Worm (Caenorhabditis elegans) whole organism, L3 larva: ENCODE results near the gene F18E2.15.

Experiments
- R02D3.7 ChIP-seq: fragments of 150-350 bp; optimal IDR thresholded peaks from 2 replicates; lab custom pipeline; 2014; ENCODE audit warnings: missing biosample characterization, missing genetic modification characterization
- ZK546.5 ChIP-seq: sonication (generic microtip); optimal IDR thresholded peaks from 2 replicates; lab custom pipeline; 2017; ENCODE audit warnings: missing biosample characterization, missing genetic modification characterization
- aly-2 ChIP-seq: fragments of 150-350 bp; optimal IDR thresholded peaks from 2 replicates; lab custom pipeline; 2014; ENCODE audit warnings: missing biosample characterization, missing genetic modification characterization
- ama-1 ChIP-seq: fragments of 150-350 bp; optimal IDR thresholded peaks from 2 replicates; lab custom pipeline; 2018
- ceh-16 ChIP-seq: sonication (generic microtip); optimal IDR thresholded peaks from 2 replicates; lab custom pipeline; 2017; ENCODE audit warnings: missing biosample characterization, missing genetic modification characterization
- ceh-28 ChIP-seq: fragments of 150-350 bp; optimal IDR thresholded peaks from 2 replicates; lab custom pipeline; 2014; ENCODE audit warnings: missing biosample characterization, missing genetic modification reagents, missing genetic modification characterization
- ceh-82 ChIP-seq: fragments of 150-350 bp; optimal IDR thresholded peaks from 2 replicates; lab custom pipeline; 2014; ENCODE audit warnings: missing biosample characterization, missing genetic modification characterization
- ceh-9 ChIP-seq: sonication (generic microtip); optimal IDR thresholded peaks from 2 replicates; lab custom pipeline; 2018; ENCODE audit warnings: missing biosample characterization, missing genetic modification characterization
- daf-12 ChIP-seq: fragments of 150-350 bp; optimal IDR thresholded peaks from 2 replicates; lab custom pipeline; 2014; ENCODE audit warnings: missing biosample characterization, missing genetic modification reagents, missing genetic modification characterization
- egl-5 ChIP-seq: fragments of 150-350 bp; optimal IDR thresholded peaks from 2 replicates; lab custom pipeline; 2017; ENCODE audit warnings: missing biosample characterization, missing genetic modification reagents, missing genetic modification characterization, inconsistent platforms
- elt-1 ChIP-seq: fragments of 150-350 bp; optimal IDR thresholded peaks from 2 replicates; lab custom pipeline; 2014; ENCODE audit warnings: missing biosample characterization, missing genetic modification characterization
- elt-2 ChIP-seq: sonication (generic microtip); optimal IDR thresholded peaks from 2 replicates; lab custom pipeline; 2016; ENCODE audit warnings: missing genetic modification reagents, mild to moderate bottlenecking, missing genetic modification characterization, missing compliant biosample characterization
- elt-3 ChIP-seq, 3 experiments: fragments of 150-350 bp in 1 of 3; sonication (generic microtip) in 2 of 3; optimal IDR thresholded peaks; 2 replicates in 2 of 3; 4 replicates in 1 of 3; lab custom pipeline; 2014 to 2017; ENCODE audit warnings: missing biosample characterization in 3 of 3, missing genetic modification characterization in 3 of 3
- eor-1 ChIP-seq, 2 experiments: fragments of 150-350 bp; optimal IDR thresholded peaks; 2 replicates each; lab custom pipeline; 2014 to 2018; ENCODE audit warnings: missing biosample characterization in 2 of 2, missing genetic modification characterization in 2 of 2
- fkh-10 ChIP-seq: sonication (generic microtip); optimal IDR thresholded peaks from 2 replicates; lab custom pipeline; 2017; ENCODE audit warnings: missing biosample characterization, missing genetic modification reagents, missing genetic modification characterization
- jun-1 ChIP-seq: fragments of 150-350 bp; optimal IDR thresholded peaks from 2 replicates; lab custom pipeline; 2014; ENCODE audit warnings: missing biosample characterization, missing genetic modification reagents, missing genetic modification characterization
- lin-15B ChIP-seq: fragments of 150-350 bp; optimal IDR thresholded peaks from 2 replicates; lab custom pipeline; 2014; ENCODE audit warnings: missing biosample characterization, missing genetic modification characterization
- lin-39 ChIP-seq: fragments of 150-350 bp; optimal IDR thresholded peaks from 2 replicates; lab custom pipeline; 2018; ENCODE audit warnings: missing biosample characterization, missing genetic modification reagents, missing genetic modification characterization
- lsy-12 ChIP-seq: sonication (generic microtip); optimal IDR thresholded peaks from 2 replicates; lab custom pipeline; 2016; ENCODE audit warnings: mild to moderate bottlenecking, missing genetic modification characterization, missing compliant biosample characterization
- mdl-1 ChIP-seq: fragments of 150-350 bp; optimal IDR thresholded peaks from 2 replicates; lab custom pipeline; 2014; ENCODE audit warnings: missing biosample characterization, missing genetic modification characterization
- mml-1 ChIP-seq: fragments of 150-350 bp; sonication (generic microtip); optimal IDR thresholded peaks from 3 replicates; lab custom pipeline; 2014; ENCODE audit warnings: missing biosample characterization, missing genetic modification characterization
- nfya-1 ChIP-seq: sonication (generic microtip); optimal IDR thresholded peaks from 2 replicates; lab custom pipeline; 2017; ENCODE audit warnings: missing genetic modification characterization, mild to moderate bottlenecking, missing compliant biosample characterization, antibody characterized with exemption, moderate library complexity; ENCODE audit not compliant: insufficient read depth
- nhr-11 ChIP-seq: fragments of 150-350 bp; optimal IDR thresholded peaks from 2 replicates; lab custom pipeline; 2014; ENCODE audit warnings: missing biosample characterization, missing genetic modification characterization
- nhr-23 ChIP-seq: fragments of 150-350 bp; optimal IDR thresholded peaks from 2 replicates; lab custom pipeline; 2014; ENCODE audit warnings: missing biosample characterization, missing genetic modification reagents, missing genetic modification characterization
- nhr-237 ChIP-seq: fragments of 150-350 bp; optimal IDR thresholded peaks from 2 replicates; lab custom pipeline; 2014; ENCODE audit warnings: missing biosample characterization, missing genetic modification characterization
- nhr-25 ChIP-seq: sonication (generic microtip); optimal IDR thresholded peaks from 2 replicates; lab custom pipeline; 2017; ENCODE audit warnings: missing biosample characterization, missing genetic modification characterization
- nhr-28 ChIP-seq: fragments of 150-350 bp; optimal IDR thresholded peaks from 2 replicates; lab custom pipeline; 2014; ENCODE audit warnings: missing biosample characterization, missing genetic modification characterization
- nhr-43 ChIP-seq: sonication (generic microtip); optimal IDR thresholded peaks from 2 replicates; lab custom pipeline; 2016; ENCODE audit warnings: mild to moderate bottlenecking, missing genetic modification characterization, missing compliant biosample characterization; ENCODE audit not compliant: poor library complexity, severe bottlenecking
- nhr-67 ChIP-seq: fragments of 150-350 bp; optimal IDR thresholded peaks from 2 replicates; lab custom pipeline; 2014; ENCODE audit warnings: missing biosample characterization, missing genetic modification characterization
- nhr-76 ChIP-seq: fragments of 150-350 bp; sonication (generic microtip); optimal IDR thresholded peaks from 5 replicates; lab custom pipeline; 2014; ENCODE audit warnings: missing biosample characterization, missing genetic modification characterization
- nhr-77 ChIP-seq: fragments of 150-350 bp; optimal IDR thresholded peaks from 2 replicates; lab custom pipeline; 2014; ENCODE audit warnings: missing biosample characterization, missing genetic modification characterization
- pha-4 ChIP-seq: fragments of 150-350 bp; optimal IDR thresholded peaks from 2 replicates; lab custom pipeline; 2014; ENCODE audit warnings: missing biosample characterization, missing genetic modification reagents, missing genetic modification characterization
- pqm-1 ChIP-seq: fragments of 150-350 bp; optimal IDR thresholded peaks from 2 replicates; lab custom pipeline; 2017; ENCODE audit warnings: missing biosample characterization, missing genetic modification characterization, inconsistent platforms
- sea-2 ChIP-seq: fragments of 150-350 bp; sonication (generic microtip); optimal IDR thresholded peaks from 4 replicates; lab custom pipeline; 2014; ENCODE audit warnings: missing biosample characterization, missing genetic modification reagents, missing genetic modification characterization
- snpc-4 ChIP-seq: fragments of 150-350 bp; optimal IDR thresholded peaks from 2 replicates; lab custom pipeline; 2014; ENCODE audit warnings: missing biosample characterization, missing genetic modification characterization
- unc-39 ChIP-seq: sonication (generic microtip); optimal IDR thresholded peaks from 4 replicates; lab custom pipeline; 2017; ENCODE audit warnings: missing biosample characterization, missing genetic modification characterization
- unc-62 ChIP-seq: fragments of 150-350 bp; sonication (generic microtip); optimal IDR thresholded peaks from 4 replicates; lab custom pipeline; 2014; ENCODE audit warnings: missing biosample characterization, missing genetic modification reagents, missing genetic modification characterization
- zag-1 ChIP-seq: fragments of 150-350 bp; optimal IDR thresholded peaks from 2 replicates; lab custom pipeline; 2014; ENCODE audit warnings: missing biosample characterization, missing genetic modification characterization
- ztf-11 ChIP-seq: fragments of 150-350 bp; optimal IDR thresholded peaks from 2 replicates; lab custom pipeline; 2014; ENCODE audit warnings: missing biosample characterization, missing genetic modification characterization
- ztf-4 ChIP-seq: fragments of 150-350 bp; optimal IDR thresholded peaks from 2 replicates; lab custom pipeline; 2014; ENCODE audit warnings: missing biosample characterization, missing genetic modification characterization

F18E2.15 gene

ce11 chrV:12760913-12761312, at the start of gene F18E2.15:
TSS of gene F18E2.15 (minus strand) at chrV:12761013.
- TF ChIP-seq mdl-1 (no peak), unc-39 (tag; lab: Kevin White, UChicago) (no peak), pha-4 (no peak), R02D3.7 (tag; lab: Kevin White, UChicago) (no peak), ceh-9 (tag; lab: Kevin White, UChicago) (no peak), elt-2 (tag; lab: Kevin White, UChicago) (no peak), zag-1 (no peak), nhr-11 (no peak), lin-39 (no peak), jun-1 (tag; lab: Kevin White, UChicago) (no peak), nhr-28 (no peak), eor-1 (tag; optimal IDR thresholded peaks at IDR 0.05; lab: Kevin White, UChicago) (no peak), nhr-67 (tag; lab: Kevin White, UChicago) (no peak), sea-2 (no peak), ZK546.5 (tag; lab: Kevin White, UChicago) (no peak), nhr-43 (no peak), nfya-1 (tag; lab: Kevin White, UChicago) (no peak), elt-1 (tag; lab: Kevin White, UChicago) (no peak), daf-12 (no peak)

- TF ChIP-seq ceh-16 (tag; lab: Kevin White, UChicago) (no peak), ZK546.5 (tag; lab: Kevin White, UChicago) (no peak), nhr-43 (no peak), nhr-25 (tag; lab: Kevin White, UChicago) (no peak), ztf-4 (no peak)
- TF ChIP-seq, all 47 proteins: peak for 0
Observed at ce11 chrV:12809876-12810275, 49.1 kb upstream of the F18E2.15 start, which contains the start of gene ZC443.1. TSS of gene ZC443.1 (minus strand) at chrV:12810080.

ce11 chrV:12806190-12806589, 45.4 kb upstream of the F18E2.15 start, which contains the start of gene ZC443.7:
TSS of gene ZC443.7 (plus strand) at chrV:12806490.
- TF ChIP-seq ceh-28 = no peak
- no peak for TF ChIP-seq elt-1 (tag; lab: Kevin White, UChicago)
- TF ChIP-seq egl-5 (tag; lab: Kevin White, UChicago) = no peak
- no peak for TF ChIP-seq snpc-4
- no peak for TF ChIP-seq nfya-1 (tag; lab: Kevin White, UChicago)
- no peak for TF ChIP-seq nhr-23
- TF ChIP-seq unc-62 (GFP tag; lab: Kevin White, UChicago) = no peak
- TF ChIP-seq eor-1 (tag; optimal IDR thresholded peaks at IDR 0.05; lab: Kevin White, UChicago) = no peak
- no peak for TF ChIP-seq nhr-11
- TF ChIP-seq lin-15B (tag; lab: Kevin White, UChicago) = no peak
- no peak for TF ChIP-seq ceh-9 (tag; lab: Kevin White, UChicago)
- no peak for TF ChIP-seq ZK546.5 (tag; lab: Kevin White, UChicago)
- TF ChIP-seq aly-2 (tag; lab: Kevin White, UChicago) = no peak
- TF ChIP-seq nhr-76 (tag; lab: Kevin White, UChicago) = no peak
- TF ChIP-seq lsy-12 (tag; lab: Kevin White, UChicago) = no peak
- TF ChIP-seq nhr-237 (tag; lab: Kevin White, UChicago) = no peak
- TF ChIP-seq ama-1 (lab: Kevin White, UChicago) = no peak
- no peak for TF ChIP-seq nhr-43
- no peak for TF ChIP-seq R02D3.7 (tag; lab: Kevin White, UChicago)

- no peak for TF ChIP-seq ceh-28
- no peak for TF ChIP-seq lin-39
- TF ChIP-seq ama-1 (lab: Kevin White, UChicago) = no peak
- no peak for TF ChIP-seq lsy-12 (tag; lab: Kevin White, UChicago)
- TF ChIP-seq pha-4 = no peak
- TF ChIP-seq nhr-67 (tag; lab: Kevin White, UChicago) = no peak
- TF ChIP-seq nhr-76 (tag; lab: Kevin White, UChicago) = no peak
- TF ChIP-seq jun-1 (tag; lab: Kevin White, UChicago) = no peak
- no peak for TF ChIP-seq ceh-9 (tag; lab: Kevin White, UChicago)
Observed at ce11 chrV:12803274-12803673, 42.5 kb upstream of the F18E2.15 start, which contains the start of gene srbc-45. TSS of gene srbc-45 (plus strand) at chrV:12803574.

- TF ChIP-seq R02D3.7 (tag; lab: Kevin White, UChicago) = no peak
- TF ChIP-seq mdl-1 = no peak
- TF ChIP-seq ztf-4 = no peak
- TF ChIP-seq lin-39 = no peak
- TF ChIP-seq eor-1 (tag; optimal IDR thresholded peaks at IDR 0.05; lab: Kevin White, UChicago) = no peak
- TF ChIP-seq nhr-77 (tag; lab: Kevin White, UChicago) = no peak
- TF ChIP-seq ceh-28 = no peak
- TF ChIP-seq pha-4 = no peak
- TF ChIP-seq fkh-10 (GFP tag; lab: Kevin White, UChicago) = no peak
- TF ChIP-seq pqm-1 = no peak
- no peak for TF ChIP-seq ama-1 (lab: Kevin White, UChicago)
- no peak for TF ChIP-seq ztf-11 (tag; lab: Kevin White, UChicago)
- TF ChIP-seq elt-3 (tag; optimal IDR thresholded peaks at IDR 0.05; lab: Kevin White, UChicago) = no peak
- TF ChIP-seq ceh-16 (tag; lab: Kevin White, UChicago) = no peak
- TF ChIP-seq mml-1 (tag; lab: Kevin White, UChicago) = no peak
- TF ChIP-seq jun-1 (tag; lab: Kevin White, UChicago) = no peak
- no peak for TF ChIP-seq ceh-82 (tag; lab: Kevin White, UChicago)
Observed at ce11 chrV:12800171-12800570, 39.4 kb upstream of the F18E2.15 start, which contains the start of gene ugt-3. TSS of gene ugt-3 (minus strand) at chrV:12800271.
